Fruit fly (Drosophila melanogaster) S2 (cell line): ENCODE measurements around the gene CG15022.

Experiments used
- CG8478 ChIP-seq: fragments of >200 bp; optimal IDR thresholded peaks from 2 replicates; lab custom pipeline; 2018
- CTCF ChIP-seq, 2 experiments: fragments of >200 bp; optimal IDR thresholded peaks; 2 replicates each; lab custom pipeline; 2018

dm6 chr3L:4411025-4411873, 48.9 kb downstream of the CG15022 start:
- TF ChIP-seq CG8478 (no peak), CTCF (optimal IDR thresholded peaks at IDR 0.05; lab: Kevin White, UChicago) (no peak)
